Fruit fly (Drosophila melanogaster) whole organism, wandering third instar larva: ENCODE measurements around the gene CG10286.

Source experiments
- Abd-B ChIP-seq: fragments of >200 bp; optimal IDR thresholded peaks from 2 replicates; lab custom pipeline; 2017; ENCODE audit warnings: missing biosample characterization, missing genetic modification characterization
- CG9705 ChIP-seq: fragments of 200-800 bp; sonication (Bioruptor generic); optimal IDR thresholded peaks from 2 replicates; lab custom pipeline; 2018; ENCODE audit warnings: missing biosample characterization, mild to moderate bottlenecking, missing genetic modification characterization
- CrebA ChIP-seq: fragments of 200-800 bp; sonication (Bioruptor generic); optimal IDR thresholded peaks from 2 replicates; lab custom pipeline; 2016; ENCODE audit warnings: missing biosample characterization, mild to moderate bottlenecking, missing genetic modification characterization, borderline replicate concordance
- Dfd ChIP-seq: fragments of >200 bp; optimal IDR thresholded peaks from 2 replicates; lab custom pipeline; 2017; ENCODE audit warnings: missing biosample characterization, missing genetic modification characterization
- Dif ChIP-seq: fragments of 200-275, 200-300 bp; sonication (Bioruptor generic); optimal IDR thresholded peaks from 2 replicates; lab custom pipeline; 2018; ENCODE audit warnings: missing biosample characterization, missing genetic modification characterization; ENCODE audit not compliant: partially characterized antibody
- GATAd ChIP-seq: sonication (Bioruptor generic); optimal IDR thresholded peaks from 2 replicates; lab custom pipeline; 2016; ENCODE audit warnings: missing biosample characterization, missing genetic modification characterization
- HLH106 ChIP-seq: fragments of 200-800 bp; optimal IDR thresholded peaks from 3 replicates; lab custom pipeline; 2019; ENCODE audit warnings: missing biosample characterization, mild to moderate bottlenecking, missing genetic modification characterization, moderate library complexity
- Hnf4 ChIP-seq: fragments of 200-800 bp; sonication (Bioruptor generic); optimal IDR thresholded peaks from 2 replicates; lab custom pipeline; 2016; ENCODE audit warnings: missing biosample characterization, mild to moderate bottlenecking, missing genetic modification characterization
- Hr78 ChIP-seq: fragments of >200 bp; optimal IDR thresholded peaks from 2 replicates; lab custom pipeline; 2017; ENCODE audit warnings: missing biosample characterization, missing genetic modification characterization
- Jra ChIP-seq: sonication (Bioruptor generic); optimal IDR thresholded peaks from 2 replicates; lab custom pipeline; 2016; ENCODE audit warnings: missing biosample characterization, missing genetic modification characterization
- Mio ChIP-seq: sonication (Bioruptor generic); optimal IDR thresholded peaks from 2 replicates; lab custom pipeline; 2016; ENCODE audit warnings: missing biosample characterization, missing genetic modification characterization
- Myc ChIP-seq: fragments of >200 bp; optimal IDR thresholded peaks from 2 replicates; lab custom pipeline; 2017
- OdsH ChIP-seq: fragments of 200-800 bp; sonication (Bioruptor generic); optimal IDR thresholded peaks from 2 replicates; lab custom pipeline; 2016; ENCODE audit warnings: missing biosample characterization, mild to moderate bottlenecking, missing genetic modification characterization
- Rel ChIP-seq, 2 experiments: fragments of 200-800 bp; sonication (Bioruptor generic) in 1 of 2; optimal IDR thresholded peaks; 2 replicates in 1 of 2; 3 replicates in 1 of 2; lab custom pipeline; 2016 to 2019; ENCODE audit warnings: mild to moderate bottlenecking in 2 of 2, missing biosample characterization in 2 of 2, missing genetic modification characterization in 2 of 2, moderate library complexity in 1 of 2
- Sp1 ChIP-seq: fragments of 200-800 bp; sonication (Bioruptor generic); optimal IDR thresholded peaks from 3 replicates; lab custom pipeline; 2019; ENCODE audit warnings: missing biosample characterization, mild to moderate bottlenecking, missing genetic modification characterization, moderate library complexity
- br ChIP-seq: fragments of 200-800 bp; sonication (Bioruptor generic); optimal IDR thresholded peaks from 2 replicates; lab custom pipeline; 2016; ENCODE audit warnings: missing biosample characterization, missing genetic modification characterization
- dl ChIP-seq, 2 experiments: fragments of 175-275, 200-275 bp in 1 of 2; fragments of 200-275 bp in 1 of 2; sonication (Bioruptor generic); optimal IDR thresholded peaks; lab custom pipeline; 2018; ENCODE audit warnings: mild to moderate bottlenecking in 2 of 2, missing biosample characterization in 2 of 2, missing genetic modification characterization in 2 of 2, moderate library complexity in 2 of 2; ENCODE audit not compliant: partially characterized antibody in 2 of 2, insufficient read depth in 1 of 2
- dmrt93B ChIP-seq: fragments of 200-800 bp; sonication (Bioruptor generic); optimal IDR thresholded peaks from 2 replicates; lab custom pipeline; 2018; ENCODE audit warnings: missing biosample characterization, mild to moderate bottlenecking, missing genetic modification characterization
- dsf ChIP-seq: sonication (Bioruptor generic); optimal IDR thresholded peaks from 2 replicates; lab custom pipeline; 2016; ENCODE audit warnings: missing biosample characterization, missing genetic modification characterization, borderline replicate concordance
- ey ChIP-seq: fragments of 200-800 bp; sonication (Bioruptor generic); optimal IDR thresholded peaks from 2 replicates; lab custom pipeline; 2016; ENCODE audit warnings: missing biosample characterization, missing genetic modification characterization
- fru ChIP-seq: fragments of 200-800 bp; sonication (Bioruptor generic); optimal IDR thresholded peaks from 3 replicates; lab custom pipeline; 2016; ENCODE audit warnings: missing biosample characterization, mild to moderate bottlenecking, missing genetic modification characterization
- h ChIP-seq: fragments of 200-800 bp; sonication (Bioruptor generic); optimal IDR thresholded peaks from 3 replicates; lab custom pipeline; 2016; ENCODE audit warnings: missing biosample characterization, mild to moderate bottlenecking, missing genetic modification characterization
- jim ChIP-seq: fragments of 175-275, 200-325 bp; sonication (Bioruptor generic); optimal IDR thresholded peaks from 2 replicates; lab custom pipeline; 2016; ENCODE audit warnings: missing biosample characterization, mild to moderate bottlenecking, missing genetic modification characterization
- lola ChIP-seq: fragments of >200 bp; optimal IDR thresholded peaks from 2 replicates; lab custom pipeline; 2017; ENCODE audit warnings: missing biosample characterization, missing genetic modification characterization
- psq ChIP-seq: fragments of 200-800 bp; sonication (Bioruptor generic); optimal IDR thresholded peaks from 3 replicates; lab custom pipeline; 2017; ENCODE audit warnings: missing biosample characterization, mild to moderate bottlenecking, missing genetic modification characterization, moderate library complexity
- rgr ChIP-seq: fragments of 200-800 bp; sonication (Bioruptor generic); optimal IDR thresholded peaks from 3 replicates; lab custom pipeline; 2016; ENCODE audit warnings: missing biosample characterization, mild to moderate bottlenecking, missing genetic modification characterization
- sage ChIP-seq: fragments of 200-800 bp; sonication (Bioruptor generic); optimal IDR thresholded peaks from 2 replicates; lab custom pipeline; 2016; ENCODE audit warnings: missing biosample characterization, mild to moderate bottlenecking, missing genetic modification characterization
- sv ChIP-seq: fragments of 200-800 bp; sonication (Bioruptor generic); optimal IDR thresholded peaks from 3 replicates; lab custom pipeline; 2016; ENCODE audit warnings: missing biosample characterization, missing genetic modification characterization
- tai ChIP-seq: sonication (Bioruptor generic); optimal IDR thresholded peaks from 2 replicates; lab custom pipeline; 2016; ENCODE audit warnings: missing biosample characterization, missing genetic modification characterization
- usp ChIP-seq: fragments of >200 bp; optimal IDR thresholded peaks from 2 replicates; lab custom pipeline; 2017; ENCODE audit warnings: missing biosample characterization, missing genetic modification characterization

Gene CG10286

DNA sequence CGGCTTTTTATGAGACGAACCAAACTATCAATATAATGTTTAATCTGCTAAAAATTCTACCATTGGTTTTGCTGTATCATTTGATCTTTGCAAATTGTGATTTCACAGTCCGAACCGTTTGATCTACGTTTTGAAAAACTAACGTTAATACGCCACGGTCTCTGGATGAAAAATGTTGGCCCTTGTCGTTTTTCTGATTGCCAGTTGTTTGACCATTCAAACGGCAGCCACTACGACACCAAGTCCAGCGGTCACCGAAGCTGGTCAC lies 5.5 kb downstream of the CG10286 start, which contains the start of gene CG42564:
CG42564 (plus strand) TSS at position 169 of the 268 bp plus-strand sequence.
- TF ChIP-seq Myc (lab: Kevin White, UChicago) (no peak), sv (GFP tag; lab: Kevin White, UChicago) (no peak), Dif (no peak), Mio (GFP tag; lab: Kevin White, UChicago) (no peak), CG9705 (GFP tag; lab: Kevin White, UChicago) (no peak)

DNA sequence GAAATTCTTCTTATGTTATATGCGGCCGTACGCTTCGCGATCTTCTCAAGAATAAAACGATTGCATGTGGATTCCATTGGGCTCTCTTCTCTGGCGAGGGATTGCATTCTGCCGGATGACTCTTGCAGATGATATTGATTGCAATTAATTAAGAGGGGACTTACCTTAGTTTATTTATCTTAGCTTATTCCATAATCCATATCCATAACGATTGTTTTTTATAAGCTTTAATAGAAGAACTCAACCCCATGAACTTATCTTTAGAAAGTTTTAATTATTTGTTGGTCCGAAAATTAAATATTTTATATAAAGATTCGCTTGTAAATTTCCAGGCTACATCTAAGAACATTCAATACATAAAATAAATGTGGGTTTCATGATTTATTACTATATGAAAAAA lies 7.2 kb downstream of the CG10286 start, which contains the start of gene CRAT:
CRAT (minus strand) TSS at position 101 of the 400 bp plus-strand sequence.
- TF ChIP-seq Hr78, result no peak
- TF ChIP-seq Dfd (GFP tag; lab: Kevin White, UChicago), result no peak
- no peak for TF ChIP-seq Rel (GFP tag; optimal IDR thresholded peaks at IDR 0.05; lab: Kevin White, UChicago)
- TF ChIP-seq Rel (tag; optimal IDR thresholded peaks at IDR 0.05; lab: Kevin White, UChicago), result no peak
- TF ChIP-seq usp (GFP tag; lab: Kevin White, UChicago), result no peak
- TF ChIP-seq CrebA (GFP tag; lab: Kevin White, UChicago), result no peak
- no peak for TF ChIP-seq dl (GFP tag; optimal IDR thresholded peaks at IDR 0.05; lab: Kevin White, UChicago; ENCODE audit: insufficient read depth in 1 of 2, partially characterized antibody in 2 of 2)
- TF ChIP-seq dmrt93B (GFP tag; lab: Kevin White, UChicago), result no peak
- TF ChIP-seq sv (GFP tag; lab: Kevin White, UChicago), result no peak
- TF ChIP-seq Abd-B (GFP tag; lab: Kevin White, UChicago), result no peak
- no peak for TF ChIP-seq Dif
- TF ChIP-seq lola, result no peak
- no peak for TF ChIP-seq dsf (GFP tag; lab: Kevin White, UChicago)
- no peak for TF ChIP-seq Myc (lab: Kevin White, UChicago)
- TF ChIP-seq GATAd, result no peak
- no peak for TF ChIP-seq ey (GFP tag; lab: Kevin White, UChicago)
- no peak for TF ChIP-seq jim (GFP tag; lab: Kevin White, UChicago)
- TF ChIP-seq OdsH (GFP tag; lab: Kevin White, UChicago), result no peak
- TF ChIP-seq fru (GFP tag; lab: Kevin White, UChicago), result no peak
- TF ChIP-seq psq (GFP tag; lab: Kevin White, UChicago), result no peak
- TF ChIP-seq, all 38 proteins: peak for 0

DNA sequence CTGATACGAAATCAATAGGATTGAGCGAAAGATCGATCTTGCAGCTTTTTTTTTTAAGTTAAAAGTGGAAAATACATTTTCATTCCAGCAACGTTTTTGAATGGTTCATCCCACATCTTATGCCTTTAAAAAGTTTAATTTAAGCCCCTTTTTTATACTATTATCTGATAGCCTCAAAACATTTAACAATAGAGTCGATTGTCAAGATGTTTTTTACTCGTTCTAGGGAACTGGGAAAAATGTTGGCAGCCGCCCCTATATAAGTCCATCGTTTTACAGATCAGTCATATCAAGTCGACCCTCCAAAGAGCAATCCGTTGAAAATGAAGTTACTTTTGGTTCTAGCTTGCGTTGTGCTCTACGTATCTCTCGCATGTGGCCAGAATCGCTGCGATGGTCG lies 8.7 kb downstream of the CG10286 start, which contains the start of gene CG42537:
CG42537 (plus strand) TSS at position 301 of the 400 bp plus-strand sequence.
- TF ChIP-seq tai (no peak), Abd-B (GFP tag; lab: Kevin White, UChicago) (no peak), CG9705 (GFP tag; lab: Kevin White, UChicago) (no peak), Hr78 (no peak), HLH106 (tag; lab: Kevin White, UChicago) (no peak), Hnf4 (no peak), dmrt93B (GFP tag; lab: Kevin White, UChicago) (no peak), dsf (GFP tag; lab: Kevin White, UChicago) (no peak), sv (GFP tag; lab: Kevin White, UChicago) (no peak), OdsH (GFP tag; lab: Kevin White, UChicago) (no peak), sage (GFP tag; lab: Kevin White, UChicago) (no peak)
- TF ChIP-seq, all 38 proteins: peak for 0

DNA sequence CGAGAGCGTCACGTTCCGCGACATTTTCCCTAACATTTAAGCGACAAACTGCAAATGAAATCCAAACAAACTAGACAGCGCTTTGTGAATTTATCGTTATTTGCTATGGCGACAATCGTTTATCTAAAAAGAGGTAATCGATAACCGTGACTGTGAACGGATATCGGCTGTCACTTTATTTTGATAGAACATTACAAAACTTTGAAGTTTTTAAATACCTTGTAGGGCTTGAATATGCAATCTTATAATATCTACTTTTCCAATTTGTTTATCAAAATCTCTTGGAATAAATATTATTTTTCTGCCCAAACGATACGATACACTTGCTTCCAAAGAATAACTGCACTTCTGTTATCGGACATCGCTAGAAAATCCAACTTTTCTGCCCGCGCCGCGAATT lies 11.4 kb downstream of the CG10286 start, which contains the start of the genes CG1024 and TfIIFalpha:
CG1024 (minus strand) TSS at position 200 of the 400 bp plus-strand sequence.
TfIIFalpha (plus strand) TSS at position 339 of the 400 bp plus-strand sequence.
- peak; percentile 22 for TF ChIP-seq HLH106 (tag; lab: Kevin White, UChicago)
- peak; percentile 24 for TF ChIP-seq h (GFP tag; lab: Kevin White, UChicago)
- peak; percentile 6 for TF ChIP-seq rgr
- TF ChIP-seq Jra (GFP tag; lab: Kevin White, UChicago), result no peak
- no peak for TF ChIP-seq Hr78
- peak; percentile 27 for TF ChIP-seq dsf (GFP tag; lab: Kevin White, UChicago)
- peak; percentile 12 for TF ChIP-seq ey (GFP tag; lab: Kevin White, UChicago)
- no peak for TF ChIP-seq CG9705 (GFP tag; lab: Kevin White, UChicago)
- no peak for TF ChIP-seq br (GFP tag; lab: Kevin White, UChicago)

- no peak for TF ChIP-seq GATAd
- no peak for TF ChIP-seq usp (GFP tag; lab: Kevin White, UChicago)
- TF ChIP-seq CrebA (GFP tag; lab: Kevin White, UChicago), result no peak
- no peak for TF ChIP-seq psq (GFP tag; lab: Kevin White, UChicago)
- TF ChIP-seq h (GFP tag; lab: Kevin White, UChicago), result no peak
- no peak for TF ChIP-seq Sp1 (GFP tag; lab: Kevin White, UChicago)
- no peak for TF ChIP-seq fru (GFP tag; lab: Kevin White, UChicago)
- no peak for TF ChIP-seq dmrt93B (GFP tag; lab: Kevin White, UChicago)
- no peak for TF ChIP-seq sage (GFP tag; lab: Kevin White, UChicago)
- TF ChIP-seq dl (GFP tag; optimal IDR thresholded peaks at IDR 0.05; lab: Kevin White, UChicago; ENCODE audit: insufficient read depth in 1 of 2, partially characterized antibody in 2 of 2), result no peak
- no peak for TF ChIP-seq Dfd (GFP tag; lab: Kevin White, UChicago)
- TF ChIP-seq Abd-B (GFP tag; lab: Kevin White, UChicago), result no peak
Measured at dm6 chr3R:6381784-6382183, 13.0 kb downstream of the CG10286 start.
